Fruit fly (Drosophila melanogaster): ENCODE results near the gene msi.

Gene msi

dm6 chr3R:25631079-25631478, 115.2 kb downstream of the msi start (continued):
- TF ChIP-seq nerfin-2 (GFP tag; IDR thresholded peaks at IDR 0.05; ENCODE audit: partially characterized antibody) (no peak), Antp (GFP tag; optimal IDR thresholded peaks at IDR 0.05) (peak; percentile 83), D19A (tag; optimal IDR thresholded peaks at IDR 0.05) (peak; percentile 58), cwo (GFP tag; optimal IDR thresholded peaks at IDR 0.05) (peak; percentile 66), CTCF (GFP tag; optimal IDR thresholded peaks at IDR 0.05) (no peak), vfl (GFP tag; optimal IDR thresholded peaks at IDR 0.05) (peak; percentile 36), hb (GFP tag; IDR thresholded peaks at IDR 0.05; ENCODE audit: partially characterized antibody) (no peak), CG17361 (GFP tag; IDR thresholded peaks at IDR 0.05) (peak; percentile 72), shn (GFP tag; optimal IDR thresholded peaks at IDR 0.05) (peak; percentile 21), gfzf (GFP tag; optimal IDR thresholded peaks at IDR 0.05) (no peak), CG13296 (GFP tag; optimal IDR thresholded peaks at IDR 0.05) (peak; percentile 56), phol (tag; optimal IDR thresholded peaks at IDR 0.05) (peak; percentile 64), CG6272 (GFP tag; IDR thresholded peaks at IDR 0.05) (peak; percentile 76), org-1 (GFP tag; optimal IDR thresholded peaks at IDR 0.05) (peak; percentile 62), Awh (GFP tag; IDR thresholded peaks at IDR 0.05) (peak; percentile 75), CG10274 (GFP tag; optimal IDR thresholded peaks at IDR 0.05) (no peak), pum (GFP tag; optimal IDR thresholded peaks at IDR 0.05) (peak; percentile 65), B-H1 (GFP tag; IDR thresholded peaks at IDR 0.05) (peak; percentile 64), HHEX (GFP tag; optimal IDR thresholded peaks at IDR 0.05) (peak; percentile 63), cas (GFP tag; IDR thresholded peaks at IDR 0.05) (no peak), CG12071 (GFP tag; optimal IDR thresholded peaks at IDR 0.05) (peak; percentile 74), corto (GFP tag; optimal IDR thresholded peaks at IDR 0.05) (no peak), CG12769 (tag; optimal IDR thresholded peaks at IDR 0.05) (peak; percentile 37), so (GFP tag; IDR thresholded peaks at IDR 0.05) (peak; percentile 69; the same call in 1 of the 3 replicates), CG6654 (GFP tag; optimal IDR thresholded peaks at IDR 0.05) (peak; percentile 20), Sry-δ (GFP tag; optimal IDR thresholded peaks at IDR 0.05) (peak; percentile 24), CG7745 (tag; optimal IDR thresholded peaks at IDR 0.05) (no peak), mld (GFP tag; IDR thresholded peaks at IDR 0.05; ENCODE audit: partially characterized antibody) (no peak), cato (GFP tag; optimal IDR thresholded peaks at IDR 0.05; ENCODE audit: borderline replicate concordance) (peak; percentile 39), NC2α (GFP tag; optimal IDR thresholded peaks at IDR 0.05) (no peak), CG32772 (GFP tag; IDR thresholded peaks at IDR 0.05) (peak; percentile 77), ttk (GFP tag; IDR thresholded peaks at IDR 0.05) (peak; percentile 76), Xbp1 (GFP tag; optimal IDR thresholded peaks at IDR 0.05) (peak; percentile 77), CG17328 (GFP tag; IDR thresholded peaks at IDR 0.05) (peak; percentile 76), CG42726 (GFP tag; IDR thresholded peaks at IDR 0.05; ENCODE audit: partially characterized antibody) (no peak), CG6813 (GFP tag; optimal IDR thresholded peaks at IDR 0.05) (peak; percentile 50), CG8388 (GFP tag; optimal IDR thresholded peaks at IDR 0.05) (peak; percentile 59), disco-r (GFP tag; optimal IDR thresholded peaks at IDR 0.05) (no peak), sens (GFP tag) (peak; percentile 95), CG3726 (GFP tag; IDR thresholded peaks at IDR 0.05) (peak; percentile 76; the same call in 2 of the 3 replicates), CG10267 (tag; optimal IDR thresholded peaks at IDR 0.05) (peak; percentile 25), CG5180 (GFP tag; optimal IDR thresholded peaks at IDR 0.05) (peak; percentile 56), CG12236 (GFP tag; optimal IDR thresholded peaks at IDR 0.05) (no peak), CG11560 (tag; IDR thresholded peaks at IDR 0.05) (0 out of 3 replicates have a peak, but pooled peaks have one; percentile 44), tna (GFP tag; IDR thresholded peaks at IDR 0.05; ENCODE audit: partially characterized antibody) (no peak), Xrp1 (GFP tag; IDR thresholded peaks at IDR 0.05) (peak; percentile 83), Atf3 (GFP tag; optimal IDR thresholded peaks at IDR 0.05) (peak; percentile 11), scrt (GFP tag; optimal IDR thresholded peaks at IDR 0.05) (peak; percentile 59), CG9215 (GFP tag; IDR thresholded peaks at IDR 0.05) (peak; percentile 42; the same call in 1 of the 2 replicates), knrl (GFP tag; IDR thresholded peaks at IDR 0.05; ENCODE audit: partially characterized antibody) (no peak), ro (GFP tag; IDR thresholded peaks at IDR 0.05) (no peak)
